In the genomic region with DNA sequence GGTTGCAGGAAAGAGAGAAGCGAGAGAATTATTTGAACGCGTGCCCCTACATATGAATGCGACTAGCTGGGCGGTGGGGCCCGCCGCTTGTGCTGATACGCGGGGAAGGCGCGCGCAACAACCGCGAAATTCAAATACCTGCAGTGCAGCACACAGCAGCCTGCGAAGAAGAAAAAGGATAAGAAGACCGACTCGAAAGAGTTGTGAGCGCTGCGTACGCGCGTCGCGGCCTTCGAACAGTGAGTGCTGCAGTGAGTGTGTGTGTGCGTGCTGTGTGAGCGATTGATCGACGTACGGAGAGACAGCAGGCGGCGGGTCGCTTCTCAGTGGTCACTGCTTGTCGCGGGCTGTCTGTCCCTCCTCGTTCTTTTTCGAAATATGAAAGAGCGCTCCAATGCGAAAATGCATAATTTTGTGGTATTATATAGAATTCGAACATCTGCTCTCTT, we compare ENCODE assay signal across 4 worm cellular contexts.
TF ChIP-seq lines count a peak whose summit lies in the region.

No protein-coding gene starts in this region.

TF ChIP-seq in whole organism, L2 larva, 48 proteins besides CTCF, POLR2A, EP300 and RAD21 (continued from another document):
- TF ChIP-seq ztf-1 (GFP tag; conservative IDR thresholded peaks at IDR 0.05; lab: Robert Waterston, UW): no peak
- no peak for TF ChIP-seq aly-2 (tag; optimal IDR thresholded peaks at IDR 0.05; lab: Kevin White, UChicago)
- peak; percentile 95 for TF ChIP-seq F13H6.1 (tag; optimal IDR thresholded peaks at IDR 0.05; lab: Kevin White, UChicago)
- TF ChIP-seq R02D3.7 (tag; optimal IDR thresholded peaks at IDR 0.05; lab: Kevin White, UChicago): no peak
- peak; percentile 82 for TF ChIP-seq sma-3 (GFP tag; optimal IDR thresholded peaks at IDR 0.05; lab: Kevin White, UChicago)
- no peak for TF ChIP-seq blmp-1 (tag; optimal IDR thresholded peaks at IDR 0.05; lab: Kevin White, UChicago; ENCODE audit: insufficient read depth)
- TF ChIP-seq lin-39 (tag; optimal IDR thresholded peaks at IDR 0.05; lab: Kevin White, UChicago): no peak
- peak; percentile 16 for TF ChIP-seq ZK546.5 (tag; optimal IDR thresholded peaks at IDR 0.05; lab: Kevin White, UChicago)
- no peak for TF ChIP-seq nhr-12 (tag; optimal IDR thresholded peaks at IDR 0.05; lab: Kevin White, UChicago)
- peak; percentile 53 for TF ChIP-seq nhr-6 (tag; optimal IDR thresholded peaks at IDR 0.05; lab: Kevin White, UChicago)
- no peak for TF ChIP-seq dmd-4 (tag; optimal IDR thresholded peaks at IDR 0.05; lab: Kevin White, UChicago)
- TF ChIP-seq nhr-23 (tag; optimal IDR thresholded peaks at IDR 0.05; lab: Kevin White, UChicago): no peak
- no peak for TF ChIP-seq skn-1 (tag; optimal IDR thresholded peaks at IDR 0.05; lab: Kevin White, UChicago)
- no peak for TF ChIP-seq alr-1 (tag; optimal IDR thresholded peaks at IDR 0.05; lab: Kevin White, UChicago)
- no peak for TF ChIP-seq nhr-11 (tag; optimal IDR thresholded peaks at IDR 0.05; lab: Kevin White, UChicago)
- TF ChIP-seq unc-39 (tag; optimal IDR thresholded peaks at IDR 0.05; lab: Kevin White, UChicago): no peak
- TF ChIP-seq lin-11 (tag; optimal IDR thresholded peaks at IDR 0.05; lab: Kevin White, UChicago): peak; percentile 73
- TF ChIP-seq ztf-11 (tag; optimal IDR thresholded peaks at IDR 0.05; lab: Kevin White, UChicago): no peak
- peak; percentile 80 for TF ChIP-seq crh-2 (tag; optimal IDR thresholded peaks at IDR 0.05; lab: Kevin White, UChicago)
- peak; percentile 59 for TF ChIP-seq gmeb-1 (tag; optimal IDR thresholded peaks at IDR 0.05; lab: Kevin White, UChicago)
- TF ChIP-seq lsy-2 (tag; optimal IDR thresholded peaks at IDR 0.05; lab: Kevin White, UChicago): peak; percentile 60 to 79
- TF ChIP-seq unc-55 (GFP tag; optimal IDR thresholded peaks at IDR 0.05; lab: Kevin White, UChicago): peak; percentile 80
- TF ChIP-seq sma-9 (GFP tag; optimal IDR thresholded peaks at IDR 0.05; lab: Kevin White, UChicago): peak; percentile 34
- no peak for TF ChIP-seq sma-9 (tag; optimal IDR thresholded peaks at IDR 0.05; lab: Kevin White, UChicago)
- no peak for TF ChIP-seq peb-1 (tag; optimal IDR thresholded peaks at IDR 0.05; lab: Kevin White, UChicago)
- TF ChIP-seq egl-27 (tag; optimal IDR thresholded peaks at IDR 0.05; lab: Kevin White, UChicago): peak; percentile 55
- no peak for TF ChIP-seq nhr-237 (tag; optimal IDR thresholded peaks at IDR 0.05; lab: Kevin White, UChicago)
TF ChIP-seq in whole organism, L2 larva: peak in this region for 24.

TF ChIP-seq in whole organism, L4 larva, 104 proteins besides CTCF, POLR2A, EP300 and RAD21 (continued from another document and continues in another):
- TF ChIP-seq lin-1 (GFP tag; IDR thresholded peaks at IDR 0.05; lab: Robert Waterston, UW): peak; percentile 53; the same call in 1 of the 2 replicates
- TF ChIP-seq T20F7.1 (GFP tag; optimal IDR thresholded peaks at IDR 0.05; lab: Kevin White, UChicago): peak; percentile 88
- no peak for TF ChIP-seq unc-39 (tag; optimal IDR thresholded peaks at IDR 0.05; lab: Kevin White, UChicago)
- no peak for TF ChIP-seq unc-130 (GFP tag; optimal IDR thresholded peaks at IDR 0.05; lab: Kevin White, UChicago)
- no peak for TF ChIP-seq skn-1 (tag; optimal IDR thresholded peaks at IDR 0.05; lab: Kevin White, UChicago)
- TF ChIP-seq lin-13 (GFP tag; optimal IDR thresholded peaks at IDR 0.05; lab: Kevin White, UChicago): peak; percentile 86
- peak; percentile 81 for TF ChIP-seq vab-7 (GFP tag; IDR thresholded peaks at IDR 0.05; lab: Robert Waterston, UW)
- TF ChIP-seq rbr-2 (tag; optimal IDR thresholded peaks at IDR 0.05; lab: Kevin White, UChicago): peak; percentile 97
- peak; percentile 43 for TF ChIP-seq nhr-6 (tag; optimal IDR thresholded peaks at IDR 0.05; lab: Kevin White, UChicago)
- TF ChIP-seq mep-1 (tag; optimal IDR thresholded peaks at IDR 0.05; lab: Kevin White, UChicago): peak; percentile 97
- TF ChIP-seq jun-1 (tag; optimal IDR thresholded peaks at IDR 0.05; lab: Kevin White, UChicago): peak; percentile 67
- peak; percentile 43; the same call in 1 of the 2 replicates for TF ChIP-seq ceh-44 (GFP tag; IDR thresholded peaks at IDR 0.05; lab: Robert Waterston, UW)
- TF ChIP-seq saeg-2 (GFP tag; IDR thresholded peaks at IDR 0.05; lab: Robert Waterston, UW): peak; percentile 84; the same call in 1 of the 2 replicates
- TF ChIP-seq mdt-29 (GFP tag; IDR thresholded peaks at IDR 0.05; lab: Robert Waterston, UW): peak; percentile 76
- peak; percentile 78 for TF ChIP-seq fkh-10 (GFP tag; optimal IDR thresholded peaks at IDR 0.05; lab: Kevin White, UChicago)
- peak; percentile 68 for TF ChIP-seq nhr-11 (tag; optimal IDR thresholded peaks at IDR 0.05; lab: Kevin White, UChicago)
- TF ChIP-seq nhr-77 (tag; optimal IDR thresholded peaks at IDR 0.05; lab: Kevin White, UChicago): peak; percentile 55
- TF ChIP-seq Y5F2A.4 (GFP tag; optimal IDR thresholded peaks at IDR 0.05; lab: Kevin White, UChicago): no peak
- peak; percentile 32 to 93 for TF ChIP-seq hif-1 (tag; optimal IDR thresholded peaks at IDR 0.05; lab: Kevin White, UChicago)
- peak; percentile 98 for TF ChIP-seq dve-1 (tag; optimal IDR thresholded peaks at IDR 0.05; lab: Kevin White, UChicago; ENCODE audit: insufficient read depth)
- TF ChIP-seq lir-3 (tag; optimal IDR thresholded peaks at IDR 0.05; lab: Kevin White, UChicago): peak; percentile 98
- no peak for TF ChIP-seq ztf-11 (tag; optimal IDR thresholded peaks at IDR 0.05; lab: Kevin White, UChicago)
- TF ChIP-seq nhr-48 (tag; optimal IDR thresholded peaks at IDR 0.05; lab: Kevin White, UChicago): peak; percentile 90
- TF ChIP-seq tra-1 (GFP tag; IDR thresholded peaks at IDR 0.05; lab: Robert Waterston, UW): peak; percentile 71; the same call in 1 of the 2 replicates
- peak; percentile 53 for TF ChIP-seq ceh-32 (tag; optimal IDR thresholded peaks at IDR 0.05; lab: Kevin White, UChicago; ENCODE audit: poor library complexity)
- peak; percentile 52 to 81 for TF ChIP-seq mdl-1 (tag; optimal IDR thresholded peaks at IDR 0.05; lab: Kevin White, UChicago)
- TF ChIP-seq nhr-111 (GFP tag; optimal IDR thresholded peaks at IDR 0.05; lab: Kevin White, UChicago): no peak
- TF ChIP-seq F44E2.7 (GFP tag; IDR thresholded peaks at IDR 0.05; lab: Robert Waterston, UW): no peak
- peak; percentile 84; the same call in 1 of the 2 replicates for TF ChIP-seq madf-9 (GFP tag; conservative IDR thresholded peaks at IDR 0.05; lab: Robert Waterston, UW)
- no peak for TF ChIP-seq ztf-7 (tag; optimal IDR thresholded peaks at IDR 0.05; lab: Kevin White, UChicago)
- TF ChIP-seq lin-39 (tag; optimal IDR thresholded peaks at IDR 0.05; lab: Kevin White, UChicago): no peak
- no peak for TF ChIP-seq snpc-1.2 (GFP tag; IDR thresholded peaks at IDR 0.05; lab: Robert Waterston, UW)
- TF ChIP-seq fos-1 (tag; optimal IDR thresholded peaks at IDR 0.05; lab: Kevin White, UChicago): no peak
- no peak for TF ChIP-seq Y105C5A.15 (GFP tag; IDR thresholded peaks at IDR 0.05; lab: Robert Waterston, UW)

TF ChIP-seq in whole organism, late embryonic, 69 proteins besides CTCF, POLR2A, EP300 and RAD21 (continued from another document and continues in another):
- TF ChIP-seq pag-3 (tag; optimal IDR thresholded peaks at IDR 0.05; lab: Kevin White, UChicago; ENCODE audit: borderline replicate concordance): peak; percentile 32
- TF ChIP-seq pat-9 (tag; optimal IDR thresholded peaks at IDR 0.05; lab: Kevin White, UChicago): peak; percentile 54
- no peak for TF ChIP-seq hlh-15 (tag; optimal IDR thresholded peaks at IDR 0.05; lab: Kevin White, UChicago)
- TF ChIP-seq sox-4 (tag; optimal IDR thresholded peaks at IDR 0.05; lab: Kevin White, UChicago): peak; percentile 40
- no peak for TF ChIP-seq dmd-4 (tag; optimal IDR thresholded peaks at IDR 0.05; lab: Kevin White, UChicago; ENCODE audit: borderline replicate concordance)
- no peak for TF ChIP-seq ceh-9 (tag; optimal IDR thresholded peaks at IDR 0.05; lab: Kevin White, UChicago)
- TF ChIP-seq sdc-2 (tag; optimal IDR thresholded peaks at IDR 0.05; lab: Kevin White, UChicago): peak; percentile 54
- TF ChIP-seq dve-1 (tag; optimal IDR thresholded peaks at IDR 0.05; lab: Kevin White, UChicago): peak; percentile 81
- TF ChIP-seq pax-1 (tag; optimal IDR thresholded peaks at IDR 0.05; lab: Kevin White, UChicago): no peak
- peak; percentile 83 for TF ChIP-seq F13H6.1 (tag; optimal IDR thresholded peaks at IDR 0.05; lab: Kevin White, UChicago)
- no peak for TF ChIP-seq unc-3 (GFP tag; conservative IDR thresholded peaks at IDR 0.05; lab: Robert Waterston, UW)
- TF ChIP-seq unc-3 (tag; optimal IDR thresholded peaks at IDR 0.05; lab: Kevin White, UChicago): no peak
- no peak for TF ChIP-seq ceh-14 (tag; optimal IDR thresholded peaks at IDR 0.05; lab: Kevin White, UChicago)
- no peak for TF ChIP-seq K02D7.2 (tag; optimal IDR thresholded peaks at IDR 0.05; lab: Kevin White, UChicago)
- no peak for TF ChIP-seq pha-4 (tag; optimal IDR thresholded peaks at IDR 0.05; lab: Kevin White, UChicago)
- peak; percentile 79 for TF ChIP-seq ceh-31 (tag; optimal IDR thresholded peaks at IDR 0.05; lab: Kevin White, UChicago)
- no peak for TF ChIP-seq ahr-1 (tag; optimal IDR thresholded peaks at IDR 0.05; lab: Kevin White, UChicago)
- TF ChIP-seq ceh-34 (tag; optimal IDR thresholded peaks at IDR 0.05; lab: Kevin White, UChicago): peak; percentile 94
- peak; percentile 67 for TF ChIP-seq syd-9 (tag; optimal IDR thresholded peaks at IDR 0.05; lab: Kevin White, UChicago)
- TF ChIP-seq pqm-1 (tag; optimal IDR thresholded peaks at IDR 0.05; lab: Kevin White, UChicago): peak; percentile 36
- TF ChIP-seq elt-4 (tag; optimal IDR thresholded peaks at IDR 0.05; lab: Kevin White, UChicago): no peak
- peak; percentile 93 for TF ChIP-seq ref-2 (tag; optimal IDR thresholded peaks at IDR 0.05; lab: Kevin White, UChicago)
- peak; percentile 74 for TF ChIP-seq hlh-6 (tag; optimal IDR thresholded peaks at IDR 0.05; lab: Kevin White, UChicago)
- TF ChIP-seq unc-55 (GFP tag; optimal IDR thresholded peaks at IDR 0.05; lab: Kevin White, UChicago): peak; percentile 63
- TF ChIP-seq sox-2 (GFP tag; IDR thresholded peaks at IDR 0.05; lab: Robert Waterston, UW): no peak; the same call in 1 of the 2 replicates
- peak; percentile 6 for TF ChIP-seq C38D4.7 (GFP tag; optimal IDR thresholded peaks at IDR 0.05; lab: Kevin White, UChicago)
- no peak for TF ChIP-seq ceh-30 (tag; optimal IDR thresholded peaks at IDR 0.05; lab: Kevin White, UChicago)
- no peak for TF ChIP-seq odd-2 (tag; optimal IDR thresholded peaks at IDR 0.05; lab: Kevin White, UChicago)
- peak; percentile 82 for TF ChIP-seq ceh-19 (GFP tag; optimal IDR thresholded peaks at IDR 0.05; lab: Kevin White, UChicago)
- TF ChIP-seq C08G9.2 (tag; optimal IDR thresholded peaks at IDR 0.05; lab: Kevin White, UChicago): peak; percentile 60
- peak; percentile 90 for TF ChIP-seq nfya-1 (tag; optimal IDR thresholded peaks at IDR 0.05; lab: Kevin White, UChicago)
- TF ChIP-seq elt-2 (tag; optimal IDR thresholded peaks at IDR 0.05; lab: Kevin White, UChicago): peak; percentile 62
- TF ChIP-seq T23F11.4 (GFP tag; optimal IDR thresholded peaks at IDR 0.05; lab: Kevin White, UChicago): peak; percentile 71
- TF ChIP-seq ceh-24 (tag; optimal IDR thresholded peaks at IDR 0.05; lab: Kevin White, UChicago): no peak
- no peak for TF ChIP-seq pha-2 (tag; optimal IDR thresholded peaks at IDR 0.05; lab: Kevin White, UChicago)
- TF ChIP-seq eyg-1 (tag; optimal IDR thresholded peaks at IDR 0.05; lab: Kevin White, UChicago): peak; percentile 39
- TF ChIP-seq fkh-10 (GFP tag; optimal IDR thresholded peaks at IDR 0.05; lab: Kevin White, UChicago): no peak

TF ChIP-seq in whole organism, mixed stage, embryonic, 35 proteins besides CTCF, POLR2A, EP300 and RAD21 (continued from another document):
- peak; percentile 60 for TF ChIP-seq lin-32 (GFP tag; optimal IDR thresholded peaks at IDR 0.05; lab: Kevin White, UChicago)
- peak; percentile 74 for TF ChIP-seq sptf-1 (tag; optimal IDR thresholded peaks at IDR 0.05; lab: Kevin White, UChicago)
- peak; percentile 79 for TF ChIP-seq unc-62 (GFP tag; optimal IDR thresholded peaks at IDR 0.05; lab: Kevin White, UChicago)
